Fruit fly (Drosophila melanogaster): ENCODE measurements around the gene Ocho.

Ocho gene

DNA sequence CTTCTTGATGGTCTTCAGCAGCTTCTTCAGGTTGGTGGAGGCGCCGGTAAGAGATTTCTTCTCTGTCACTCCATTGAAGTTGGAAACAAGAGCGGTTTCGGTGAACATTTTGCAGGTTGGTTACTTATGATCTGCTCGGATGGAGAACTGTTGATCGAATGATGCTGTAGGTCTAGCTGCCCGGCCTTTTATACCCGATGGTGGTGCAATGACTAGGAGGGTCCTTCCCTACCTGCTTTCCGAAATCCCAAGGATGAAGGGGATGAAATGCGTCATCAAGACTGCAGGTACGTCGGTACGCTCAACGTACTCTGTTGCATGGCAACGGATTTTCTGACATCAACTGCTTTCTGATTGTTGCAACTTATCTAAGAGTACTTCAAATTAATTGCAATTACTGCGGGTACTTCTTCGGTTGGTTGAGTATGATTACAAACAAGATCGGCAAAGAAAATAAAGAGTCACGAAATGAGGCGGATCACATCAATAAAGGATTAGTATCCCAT, 28.6 kb upstream of the Ocho start, which contains the start of gene BobA (continued):
- no peak for TF ChIP-seq Sox102F (GFP tag; optimal IDR thresholded peaks at IDR 0.05)
- TF ChIP-seq mld (GFP tag; IDR thresholded peaks at IDR 0.05; ENCODE audit: partially characterized antibody) = no peak
- TF ChIP-seq otp (GFP tag; IDR thresholded peaks at IDR 0.05) = no peak
- TF ChIP-seq pros (GFP tag; optimal IDR thresholded peaks at IDR 0.05) = peak; percentile 52
- no peak for TF ChIP-seq zen2 (GFP tag; IDR thresholded peaks at IDR 0.05; ENCODE audit: partially characterized antibody)
- no peak for TF ChIP-seq Nf-YC (tag; optimal IDR thresholded peaks at IDR 0.05)
- TF ChIP-seq CG15479 (GFP tag; optimal IDR thresholded peaks at IDR 0.05) = peak; percentile 88
- TF ChIP-seq nmo (GFP tag; optimal IDR thresholded peaks at IDR 0.05) = no peak
- no peak for TF ChIP-seq CG3065 (GFP tag; optimal IDR thresholded peaks at IDR 0.05)
- no peak for TF ChIP-seq phol (tag; optimal IDR thresholded peaks at IDR 0.05)
- TF ChIP-seq gt (GFP tag; IDR thresholded peaks at IDR 0.05) = no peak
- no peak for TF ChIP-seq odd (GFP tag; optimal IDR thresholded peaks at IDR 0.05)
- no peak for TF ChIP-seq Optix (GFP tag; IDR thresholded peaks at IDR 0.05)
- no peak for TF ChIP-seq vnd (GFP tag; IDR thresholded peaks at IDR 0.05; ENCODE audit: partially characterized antibody)
- no peak for TF ChIP-seq Oaz (GFP tag; IDR thresholded peaks at IDR 0.05)
- no peak for TF ChIP-seq CG6813 (GFP tag; optimal IDR thresholded peaks at IDR 0.05)
- no peak for TF ChIP-seq HLH54F (GFP tag; optimal IDR thresholded peaks at IDR 0.05)
- TF ChIP-seq CG4820 (GFP tag; optimal IDR thresholded peaks at IDR 0.05) = no peak
- TF ChIP-seq zen (tag; optimal IDR thresholded peaks at IDR 0.05) = peak; percentile 5
- peak; percentile 50 for TF ChIP-seq Tbp (GFP tag; optimal IDR thresholded peaks at IDR 0.05)

DNA sequence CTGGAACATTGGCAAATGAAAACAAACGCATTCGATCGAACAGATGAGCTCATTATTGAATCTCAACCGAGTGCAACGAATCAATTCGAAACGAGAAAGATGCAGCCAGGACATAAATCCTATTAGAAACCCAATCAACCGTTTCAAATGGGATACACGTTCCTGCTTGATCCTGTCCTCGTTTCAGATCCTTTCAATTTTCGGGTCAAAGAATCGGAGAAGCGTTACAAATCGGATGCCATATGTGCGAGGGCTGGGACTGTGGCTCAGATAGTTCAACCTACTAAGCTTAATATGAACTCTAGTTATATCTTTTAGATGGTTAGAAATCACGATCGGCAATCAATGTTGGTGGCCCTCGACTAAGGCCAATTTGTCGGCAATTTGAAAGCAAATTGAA, 24.7 kb upstream of the Ocho start:
- TF ChIP-seq zen (tag; optimal IDR thresholded peaks at IDR 0.05) (no peak), Max (GFP tag; optimal IDR thresholded peaks at IDR 0.05) (no peak), hkb (optimal IDR thresholded peaks at IDR 0.05) (no peak), hkb (GFP tag; IDR thresholded peaks at IDR 0.05) (no peak), insv (GFP tag; optimal IDR thresholded peaks at IDR 0.05) (peak in 1 of 2 experiments; percentile 81), CG13296 (GFP tag; optimal IDR thresholded peaks at IDR 0.05) (no peak), twi (tag; optimal IDR thresholded peaks at IDR 0.05) (peak; percentile 74), CG18262 (tag; optimal IDR thresholded peaks at IDR 0.05) (no peak), Ravus (GFP tag; IDR thresholded peaks at IDR 0.05) (no peak), Nf-YB (GFP tag; optimal IDR thresholded peaks at IDR 0.05) (no peak), CG17361 (GFP tag; IDR thresholded peaks at IDR 0.05) (no peak), jing (GFP tag; optimal IDR thresholded peaks at IDR 0.05) (no peak), CG7745 (tag; optimal IDR thresholded peaks at IDR 0.05) (no peak), corto (GFP tag; optimal IDR thresholded peaks at IDR 0.05) (no peak), Elba2 (GFP tag; optimal IDR thresholded peaks at IDR 0.05) (peak; percentile 1), gsb-n (tag; optimal IDR thresholded peaks at IDR 0.05) (peak; percentile 76), tap (tag; optimal IDR thresholded peaks at IDR 0.05) (no peak), Nf-YA (GFP tag; IDR thresholded peaks at IDR 0.05) (no peak), ara (GFP tag; IDR thresholded peaks at IDR 0.05) (no peak), HLH54F (GFP tag; optimal IDR thresholded peaks at IDR 0.05) (no peak)
